Worm (Caenorhabditis elegans) whole organism, midembryonic: ENCODE results near the gene trxr-2.
A peak's percentile ranks its signal among the peaks of the same experiment; 100 is the strongest.
"Not testable (repeated sequence)": the region's sequence is repeated elsewhere in the genome, so short reads cannot be mapped to it uniquely, and the experiment has no call there.

Source experiments
- T22C8.4 ChIP-seq: fragments of 200-800 bp; sonication (Bioruptor generic); IDR thresholded peaks from 2 replicates; pipeline ENCODE4 v1.3.6; 2022; ENCODE audit warnings: missing genetic modification characterization, missing compliant biosample characterization
- flt-1 ChIP-seq: fragments of 200-800 bp; sonication (Bioruptor generic); IDR thresholded peaks from 2 replicates; pipeline ENCODE4 v1.3.6; 2022; ENCODE audit warnings: missing genetic modification characterization, missing compliant biosample characterization
- klf-2 ChIP-seq: fragments of 200-800 bp; sonication (Bioruptor generic); conservative IDR thresholded peaks from 2 replicates; pipeline ENCODE4 v1.3.6; 2022; ENCODE audit warnings: missing genetic modification reagents, missing genetic modification characterization, missing compliant biosample characterization
- med-1 ChIP-seq: sonication (generic microtip); optimal IDR thresholded peaks from 2 replicates; lab custom pipeline; 2017; ENCODE audit warnings: missing genetic modification characterization, mild to moderate bottlenecking, missing compliant biosample characterization, antibody characterized with exemption, missing genetic modification reagents; ENCODE audit not compliant: insufficient read depth
- ref-1 ChIP-seq: fragments of 200-800 bp; sonication (Bioruptor generic); conservative IDR thresholded peaks from 2 replicates; pipeline ENCODE4 v1.3.6; 2022; ENCODE audit warnings: missing genetic modification reagents, missing genetic modification characterization, missing compliant biosample characterization
- tab-1 ChIP-seq: fragments of 200-800 bp; sonication (Bioruptor generic); IDR thresholded peaks from 2 replicates; pipeline ENCODE4 v1.3.6; 2022; ENCODE audit warnings: missing genetic modification characterization, missing compliant biosample characterization
- ztf-23 ChIP-seq: fragments of 200-800 bp; sonication (Bioruptor generic); IDR thresholded peaks from 2 replicates; pipeline ENCODE4 v1.3.6; 2022; ENCODE audit warnings: missing genetic modification reagents, missing genetic modification characterization, missing compliant biosample characterization
- ztf-29 ChIP-seq: fragments of 200-800 bp; sonication (Bioruptor generic); IDR thresholded peaks from 2 replicates; pipeline ENCODE4 v1.3.6; 2022; ENCODE audit warnings: missing genetic modification reagents, missing genetic modification characterization, missing compliant biosample characterization

DNA sequence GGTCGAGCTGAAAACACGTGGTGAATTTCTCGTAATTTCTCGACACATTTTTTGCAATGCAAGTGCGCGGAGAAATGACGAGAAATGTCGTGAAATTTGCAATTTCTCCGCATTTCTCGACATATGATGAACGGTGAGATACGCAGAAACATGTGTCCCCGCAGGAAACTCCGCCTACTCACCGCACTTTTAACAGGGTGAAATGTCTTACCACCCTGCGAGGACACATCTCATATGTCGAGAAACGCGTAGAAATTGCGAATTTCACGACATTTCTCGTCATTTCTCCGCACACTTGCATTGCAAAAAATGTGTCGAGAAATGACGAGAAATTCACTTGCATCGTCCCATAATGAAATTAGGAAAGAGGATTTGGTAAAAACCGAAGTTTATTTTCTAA, 12.5 kb upstream of the trxr-2 start:
- TF ChIP-seq flt-1 (GFP tag; lab: Robert Waterston, UW), result peak; percentile 82; the same call in 1 of the 2 replicates
- TF ChIP-seq klf-2 (GFP tag; lab: Robert Waterston, UW); med-1; ref-1 (GFP tag; lab: Robert Waterston, UW); T22C8.4 (GFP tag; lab: Robert Waterston, UW); ztf-23 (GFP tag; lab: Robert Waterston, UW); ztf-29; tab-1: not testable (repeated sequence)
